Fruit fly (Drosophila melanogaster) Kc167 (cell line): Measurements from ENCODE around the gene Mocs2B.
"Not testable (repeated sequence)": the region's sequence is repeated elsewhere in the genome, so short reads cannot be mapped to it uniquely, and the experiment has no call there.

Source experiments
- Myc ChIP-seq: fragments of >200 bp; optimal IDR thresholded peaks from 2 replicates; lab custom pipeline; 2017; ENCODE audit warnings: missing external identifiers
- Sin3A ChIP-seq: fragments of >200 bp; optimal IDR thresholded peaks from 2 replicates; lab custom pipeline; 2018; ENCODE audit warnings: missing external identifiers
- h ChIP-seq: fragments of >200 bp; optimal IDR thresholded peaks from 3 replicates; lab custom pipeline; 2018; ENCODE audit warnings: missing external identifiers
- insv ChIP-seq: fragments of >200 bp; optimal IDR thresholded peaks from 3 replicates; lab custom pipeline; 2018; ENCODE audit warnings: missing external identifiers
- psq ChIP-seq: fragments of >200 bp; optimal IDR thresholded peaks from 2 replicates; lab custom pipeline; 2017; ENCODE audit warnings: missing external identifiers
- ttk ChIP-seq: sonication (Bioruptor generic); optimal IDR thresholded peaks from 2 replicates; lab custom pipeline; 2017; ENCODE audit warnings: missing external identifiers

The Mocs2B gene

dm6 chr3R:25127231-25127689 is at the start of gene Mocs2B, which contains the start of the genes Mocs2A and Clbn:
TSS of gene Mocs2B (minus strand) at chr3R:25127359.
TSS of gene Mocs2A (minus strand) at chr3R:25127359.
TSS of gene Clbn (plus strand) at chr3R:25127502.
- TF ChIP-seq Myc (lab: Kevin White, UChicago) (no peak), insv (lab: Kevin White, UChicago) (no peak), Sin3A (no peak), ttk (no peak), h (lab: Kevin White, UChicago) (no peak), psq (no peak)

dm6 chr3R:25176517-25176916 is 49.4 kb upstream of the Mocs2B start:
- TF ChIP-seq psq (no peak), insv (lab: Kevin White, UChicago) (no peak), Sin3A (no peak), ttk (no peak), h (lab: Kevin White, UChicago) (no peak), Myc (lab: Kevin White, UChicago) (no peak)

- TF ChIP-seq insv (lab: Kevin White, UChicago), result no peak
- no peak for TF ChIP-seq ttk
- TF ChIP-seq h (lab: Kevin White, UChicago), result no peak
- no peak for TF ChIP-seq psq
- TF ChIP-seq Sin3A, result no peak
- TF ChIP-seq Myc (lab: Kevin White, UChicago), result no peak
Observed at dm6 chr3R:25174244-25174643, 47.1 kb upstream of the Mocs2B start.

dm6 chr3R:25172976-25173375 is 45.8 kb upstream of the Mocs2B start:
- TF ChIP-seq h (lab: Kevin White, UChicago) (no peak), Sin3A (no peak), insv (lab: Kevin White, UChicago) (no peak), ttk (no peak), Myc (lab: Kevin White, UChicago) (no peak), psq (no peak)

dm6 chr3R:25172353-25172752 is 45.2 kb upstream of the Mocs2B start:
- TF ChIP-seq psq (no peak), insv (lab: Kevin White, UChicago) (no peak), ttk (no peak), Myc (lab: Kevin White, UChicago) (no peak), h (lab: Kevin White, UChicago) (no peak), Sin3A (no peak)

- TF ChIP-seq psq (no peak), h (lab: Kevin White, UChicago) (no peak), Myc (lab: Kevin White, UChicago) (no peak), Sin3A (no peak), ttk (no peak), insv (lab: Kevin White, UChicago) (no peak)
Observed at dm6 chr3R:25168259-25168972, 41.3 kb upstream of the Mocs2B start.

dm6 chr3R:25167407-25168191 is 40.4 kb upstream of the Mocs2B start:
- TF ChIP-seq Sin3A (no peak), insv (lab: Kevin White, UChicago) (no peak), ttk (no peak), h (lab: Kevin White, UChicago) (no peak), Myc (lab: Kevin White, UChicago) (no peak), psq (no peak)

dm6 chr3R:25166788-25167187 is 39.6 kb upstream of the Mocs2B start:
- no peak for TF ChIP-seq psq
- TF ChIP-seq ttk, result no peak
- TF ChIP-seq Sin3A, result no peak
- TF ChIP-seq Myc (lab: Kevin White, UChicago), result no peak
- TF ChIP-seq h (lab: Kevin White, UChicago), result no peak
- no peak for TF ChIP-seq insv (lab: Kevin White, UChicago)

dm6 chr3R:25161520-25161919 is 34.4 kb upstream of the Mocs2B start:
- TF ChIP-seq Myc (lab: Kevin White, UChicago), result no peak
- TF ChIP-seq Sin3A, result no peak
- no peak for TF ChIP-seq insv (lab: Kevin White, UChicago)
- no peak for TF ChIP-seq h (lab: Kevin White, UChicago)
- TF ChIP-seq psq, result no peak
- no peak for TF ChIP-seq ttk

dm6 chr3R:25152342-25152741 is 25.2 kb upstream of the Mocs2B start:
- no peak for TF ChIP-seq Myc (lab: Kevin White, UChicago)
- no peak for TF ChIP-seq h (lab: Kevin White, UChicago)

- TF ChIP-seq Sin3A (no peak), h (lab: Kevin White, UChicago) (no peak), ttk (no peak), insv (lab: Kevin White, UChicago) (no peak), Myc (lab: Kevin White, UChicago) (no peak), psq (no peak)
Observed at dm6 chr3R:25137565-25138367, 10.6 kb upstream of the Mocs2B start, which contains the start of gene danr. TSS of gene danr (plus strand) at chr3R:25138072.

dm6 chr3R:25131042-25131441 is 3.9 kb upstream of the Mocs2B start, which contains the start of gene Bili:
TSS of gene Bili (plus strand) at chr3R:25131306.
- TF ChIP-seq Sin3A; h (lab: Kevin White, UChicago); insv (lab: Kevin White, UChicago): not testable (repeated sequence)
